Fruit fly (Drosophila melanogaster): ENCODE results near the gene MED28.

Gene MED28

dm6 chr3R:25519465-25520071 lies 42.8 kb downstream of the MED28 start:
- no peak for TF ChIP-seq rgr (GFP tag; optimal IDR thresholded peaks at IDR 0.05)
- TF ChIP-seq tai (GFP tag; optimal IDR thresholded peaks at IDR 0.05) = peak; percentile 12
